Worm (Caenorhabditis elegans) whole organism, L1 larva: ENCODE results near the gene arf-1.

Experiments
- C04F5.9 ChIP-seq: sonication (generic microtip); optimal IDR thresholded peaks from 2 replicates; lab custom pipeline; 2016; ENCODE audit warnings: missing genetic modification characterization, missing compliant biosample characterization
- F16B12.6 ChIP-seq: fragments of 150-350 bp; optimal IDR thresholded peaks from 2 replicates; lab custom pipeline; 2014; ENCODE audit warnings: missing biosample characterization, missing genetic modification characterization
- aly-2 ChIP-seq: fragments of 150-350 bp; optimal IDR thresholded peaks from 2 replicates; lab custom pipeline; 2014; ENCODE audit warnings: missing biosample characterization, missing genetic modification characterization
- ama-1 ChIP-seq: fragments of 150-350 bp; optimal IDR thresholded peaks from 2 replicates; lab custom pipeline; 2014
- blmp-1 ChIP-seq: fragments of 150-350 bp; optimal IDR thresholded peaks from 2 replicates; lab custom pipeline; 2014; ENCODE audit warnings: missing biosample characterization, missing genetic modification characterization
- ceh-88 ChIP-seq: fragments of 200-800 bp; sonication (Bioruptor generic); IDR thresholded peaks from 2 replicates; pipeline ENCODE4 v1.3.6; 2022; ENCODE audit warnings: missing genetic modification characterization, missing compliant biosample characterization
- ceh-90 ChIP-seq: sonication (generic microtip); optimal IDR thresholded peaks from 2 replicates; lab custom pipeline; 2016; ENCODE audit warnings: missing genetic modification characterization, missing compliant biosample characterization
- ces-1 ChIP-seq: fragments of 150-350 bp; optimal IDR thresholded peaks from 2 replicates; lab custom pipeline; 2014; ENCODE audit warnings: missing biosample characterization, missing genetic modification reagents, missing genetic modification characterization
- dpl-1 ChIP-seq, 3 experiments: fragments of 150-350 bp in 2 of 3; sonication (generic microtip) in 1 of 3; optimal IDR thresholded peaks; 2 replicates each; lab custom pipeline; 2014 to 2017; ENCODE audit warnings: missing biosample characterization in 3 of 3, missing genetic modification characterization in 3 of 3, missing genetic modification reagents in 3 of 3
- efl-1 ChIP-seq, 4 experiments: fragments of 150-350 bp; optimal IDR thresholded peaks in 3 of 4; peaks in 1 of 4; 1 replicate in 1 of 4; 2 replicates in 3 of 4; lab custom pipeline; 2014; ENCODE audit warnings: missing biosample characterization in 2 of 4, missing genetic modification characterization in 2 of 4, missing genetic modification reagents in 2 of 4
- elt-3 ChIP-seq, 6 experiments: fragments of 150-350 bp in 1 of 6; sonication (generic microtip); optimal IDR thresholded peaks; 2 replicates each; lab custom pipeline; 2017 to 2018; ENCODE audit warnings: missing biosample characterization in 6 of 6, missing genetic modification characterization in 6 of 6, inconsistent platforms in 1 of 6
- fkh-10 ChIP-seq: sonication (generic microtip); optimal IDR thresholded peaks from 2 replicates; lab custom pipeline; 2017; ENCODE audit warnings: missing biosample characterization, missing genetic modification reagents, missing genetic modification characterization
- fkh-8 ChIP-seq: sonication (generic microtip); optimal IDR thresholded peaks from 2 replicates; lab custom pipeline; 2016; ENCODE audit warnings: mild to moderate bottlenecking, missing genetic modification characterization, missing compliant biosample characterization
- grh-1 ChIP-seq: fragments of 200-800 bp; sonication (Bioruptor generic); IDR thresholded peaks from 2 replicates; pipeline ENCODE4 v1.3.6; 2022; ENCODE audit warnings: missing genetic modification reagents, missing genetic modification characterization, missing compliant biosample characterization
- hlh-17 ChIP-seq: fragments of 200-800 bp; sonication (Bioruptor generic); optimal IDR thresholded peaks from 2 replicates; lab custom pipeline; 2018; ENCODE audit warnings: missing genetic modification characterization, mild to moderate bottlenecking, missing compliant biosample characterization, moderate library complexity, borderline replicate concordance
- lin-13 ChIP-seq: fragments of 150-350 bp; optimal IDR thresholded peaks from 2 replicates; lab custom pipeline; 2014; ENCODE audit warnings: missing biosample characterization, missing genetic modification reagents, missing genetic modification characterization
- lin-14 ChIP-seq: fragments of 200-800 bp; sonication (Bioruptor generic); optimal IDR thresholded peaks from 2 replicates; lab custom pipeline; 2018; ENCODE audit warnings: mild to moderate bottlenecking, missing genetic modification characterization, moderate library complexity, missing compliant biosample characterization
- lin-35 ChIP-seq, 2 experiments: fragments of 150-350 bp; optimal IDR thresholded peaks; 2 replicates each; lab custom pipeline; 2014; ENCODE audit warnings: missing biosample characterization in 2 of 2, missing genetic modification characterization in 2 of 2, missing genetic modification reagents in 2 of 2
- lsy-2 ChIP-seq, 2 experiments: fragments of 150-350 bp; optimal IDR thresholded peaks; 2 replicates each; lab custom pipeline; 2014; ENCODE audit warnings: missing biosample characterization in 2 of 2, missing genetic modification characterization in 2 of 2
- mep-1 ChIP-seq: fragments of 150-350 bp; optimal IDR thresholded peaks from 2 replicates; lab custom pipeline; 2014; ENCODE audit warnings: missing biosample characterization, missing genetic modification characterization
- nhr-12 ChIP-seq: sonication (generic microtip); optimal IDR thresholded peaks from 2 replicates; lab custom pipeline; 2017; ENCODE audit warnings: missing biosample characterization, missing genetic modification characterization
- nhr-19 ChIP-seq: fragments of 200-800 bp; sonication (Bioruptor generic); conservative IDR thresholded peaks from 2 replicates; pipeline ENCODE4 v1.3.6; 2022; ENCODE audit warnings: missing genetic modification characterization, missing compliant biosample characterization
- nhr-20 ChIP-seq: sonication (generic microtip); optimal IDR thresholded peaks from 2 replicates; lab custom pipeline; 2016; ENCODE audit warnings: mild to moderate bottlenecking, missing genetic modification characterization, missing compliant biosample characterization
- nhr-237 ChIP-seq: fragments of 150-350 bp; optimal IDR thresholded peaks from 2 replicates; lab custom pipeline; 2014; ENCODE audit warnings: missing biosample characterization, missing genetic modification characterization
- nhr-28 ChIP-seq: fragments of 150-350 bp; optimal IDR thresholded peaks from 2 replicates; lab custom pipeline; 2014; ENCODE audit warnings: missing biosample characterization, missing genetic modification characterization
- nhr-71 ChIP-seq: sonication (generic microtip); optimal IDR thresholded peaks from 2 replicates; lab custom pipeline; 2016; ENCODE audit warnings: mild to moderate bottlenecking, missing genetic modification characterization, moderate library complexity, missing compliant biosample characterization
- nhr-76 ChIP-seq: sonication (generic microtip); optimal IDR thresholded peaks from 2 replicates; lab custom pipeline; 2017; ENCODE audit warnings: missing biosample characterization, missing genetic modification characterization
- nhr-84 ChIP-seq: sonication (generic microtip); optimal IDR thresholded peaks from 2 replicates; lab custom pipeline; 2017; ENCODE audit warnings: missing biosample characterization, missing genetic modification characterization
- nhr-85 ChIP-seq: sonication (generic microtip); peaks from one replicate; lab custom pipeline; 2016; ENCODE audit warnings: missing genetic modification characterization, inconsistent platforms, missing compliant biosample characterization
- pqm-1 ChIP-seq: sonication (generic microtip); optimal IDR thresholded peaks from 3 replicates; lab custom pipeline; 2017; ENCODE audit warnings: missing biosample characterization, missing genetic modification characterization
- skn-1 ChIP-seq: fragments of 150-350 bp; optimal IDR thresholded peaks from 2 replicates; lab custom pipeline; 2014; ENCODE audit warnings: missing biosample characterization, missing genetic modification characterization
- snpc-4 ChIP-seq: fragments of 150-350 bp; optimal IDR thresholded peaks from 2 replicates; lab custom pipeline; 2014; ENCODE audit warnings: missing biosample characterization, missing genetic modification characterization
- snu-23 ChIP-seq: sonication (generic microtip); optimal IDR thresholded peaks from 2 replicates; lab custom pipeline; 2016; ENCODE audit warnings: missing genetic modification characterization, missing compliant biosample characterization
- sptf-1 ChIP-seq: fragments of 150-350 bp; optimal IDR thresholded peaks from 2 replicates; lab custom pipeline; 2014; ENCODE audit warnings: missing biosample characterization, missing genetic modification characterization
- sup-37 ChIP-seq: fragments of 200-800 bp; sonication (Bioruptor generic); optimal IDR thresholded peaks from 2 replicates; lab custom pipeline; 2018; ENCODE audit warnings: mild to moderate bottlenecking, missing genetic modification characterization, missing compliant biosample characterization
- swsn-7 ChIP-seq: sonication (generic microtip); optimal IDR thresholded peaks from 2 replicates; lab custom pipeline; 2016; ENCODE audit warnings: missing genetic modification characterization, missing compliant biosample characterization
- tbx-2 ChIP-seq: sonication (generic microtip); optimal IDR thresholded peaks from 2 replicates; lab custom pipeline; 2016; ENCODE audit warnings: missing genetic modification characterization, missing compliant biosample characterization
- unc-130 ChIP-seq: fragments of 150-350 bp; optimal IDR thresholded peaks from 2 replicates; lab custom pipeline; 2017; ENCODE audit warnings: missing biosample characterization, missing genetic modification characterization, inconsistent platforms
- unc-30 ChIP-seq: sonication (generic microtip); optimal IDR thresholded peaks from 2 replicates; lab custom pipeline; 2017; ENCODE audit warnings: missing biosample characterization, missing genetic modification characterization
- unc-98 ChIP-seq: fragments of 200-800 bp; sonication (Bioruptor generic); IDR thresholded peaks from 2 replicates; pipeline ENCODE4 v1.3.6; 2022; ENCODE audit warnings: missing genetic modification characterization, missing compliant biosample characterization
- vab-15 ChIP-seq: sonication (generic microtip); optimal IDR thresholded peaks from 2 replicates; lab custom pipeline; 2017; ENCODE audit warnings: missing genotype, mild to moderate bottlenecking, missing genetic modification characterization, missing compliant biosample characterization
- zag-1 ChIP-seq: fragments of 150-350 bp; optimal IDR thresholded peaks from 2 replicates; lab custom pipeline; 2014; ENCODE audit warnings: missing biosample characterization, missing genetic modification characterization
- zip-4 ChIP-seq: fragments of 200-800 bp; sonication (Bioruptor generic); optimal IDR thresholded peaks from 2 replicates; lab custom pipeline; 2018; ENCODE audit warnings: mild to moderate bottlenecking, missing genetic modification characterization, moderate library complexity, missing compliant biosample characterization
- ztf-11 ChIP-seq, 2 experiments: sonication (generic microtip); optimal IDR thresholded peaks; 2 replicates each; lab custom pipeline; 2016 to 2017; ENCODE audit warnings: missing genetic modification characterization in 2 of 2, missing biosample characterization in 1 of 2, missing compliant biosample characterization in 1 of 2

arf-1 gene

ce11 chrIII:5717173-5717748, 2.6 kb downstream of the arf-1 start:
- TF ChIP-seq tbx-2 (tag; lab: Kevin White, UChicago) (no peak), snpc-4 (tag; lab: Kevin White, UChicago) (no peak), lin-13 (no peak), zag-1 (tag; lab: Kevin White, UChicago) (no peak), pqm-1 (no peak), elt-3 (tag; optimal IDR thresholded peaks at IDR 0.05; lab: Kevin White, UChicago) (no peak), sup-37 (GFP tag; lab: Kevin White, UChicago) (no peak), sptf-1 (tag; lab: Kevin White, UChicago) (no peak), zip-4 (GFP tag; lab: Kevin White, UChicago) (no peak), grh-1 (GFP tag; lab: Robert Waterston, UW) (no peak), snu-23 (no peak), unc-98 (GFP tag; lab: Robert Waterston, UW) (no peak), nhr-237 (no peak), nhr-76 (tag; lab: Kevin White, UChicago) (no peak), C04F5.9 (no peak), unc-130 (tag; lab: Kevin White, UChicago) (no peak), ces-1 (GFP tag; lab: Kevin White, UChicago) (no peak), aly-2 (no peak), nhr-12 (no peak), mep-1 (tag; lab: Kevin White, UChicago) (no peak)

DNA sequence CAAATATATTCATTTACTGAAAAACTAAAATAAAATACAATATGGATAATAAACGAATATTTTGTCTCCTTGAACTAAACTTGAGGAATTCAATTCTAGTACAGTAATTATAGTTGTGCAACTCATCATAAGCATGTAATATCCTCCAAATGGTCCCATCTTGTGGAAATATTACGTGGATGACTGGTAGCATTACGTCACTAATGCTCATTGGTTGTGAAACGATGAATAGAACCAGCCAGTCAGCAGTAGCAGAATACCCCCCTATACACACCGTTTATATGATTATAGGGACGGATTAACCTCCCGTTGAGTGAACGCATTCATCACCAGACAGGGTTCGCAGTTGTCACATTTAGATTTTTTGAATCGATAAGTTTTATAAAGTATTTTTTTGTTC, 3.7 kb downstream of the arf-1 start:
- TF ChIP-seq ceh-90 (tag; lab: Kevin White, UChicago) (no peak), ceh-88 (GFP tag; lab: Robert Waterston, UW) (no peak), F16B12.6 (no peak), nhr-12 (no peak), snu-23 (no peak), sptf-1 (tag; lab: Kevin White, UChicago) (no peak), hlh-17 (GFP tag; lab: Kevin White, UChicago) (no peak), nhr-71 (tag; lab: Kevin White, UChicago) (no peak), nhr-20 (no peak), nhr-84 (tag; lab: Kevin White, UChicago) (no peak), nhr-28 (tag; lab: Kevin White, UChicago) (no peak), swsn-7 (tag; lab: Kevin White, UChicago) (no peak), unc-30 (no peak), fkh-10 (no peak), nhr-19 (GFP tag; lab: Robert Waterston, UW) (no peak), ama-1 (lab: Kevin White, UChicago) (no peak), blmp-1 (no peak), skn-1 (tag; lab: Kevin White, UChicago) (no peak), ztf-11 (tag; optimal IDR thresholded peaks at IDR 0.05; lab: Kevin White, UChicago) (no peak)

DNA sequence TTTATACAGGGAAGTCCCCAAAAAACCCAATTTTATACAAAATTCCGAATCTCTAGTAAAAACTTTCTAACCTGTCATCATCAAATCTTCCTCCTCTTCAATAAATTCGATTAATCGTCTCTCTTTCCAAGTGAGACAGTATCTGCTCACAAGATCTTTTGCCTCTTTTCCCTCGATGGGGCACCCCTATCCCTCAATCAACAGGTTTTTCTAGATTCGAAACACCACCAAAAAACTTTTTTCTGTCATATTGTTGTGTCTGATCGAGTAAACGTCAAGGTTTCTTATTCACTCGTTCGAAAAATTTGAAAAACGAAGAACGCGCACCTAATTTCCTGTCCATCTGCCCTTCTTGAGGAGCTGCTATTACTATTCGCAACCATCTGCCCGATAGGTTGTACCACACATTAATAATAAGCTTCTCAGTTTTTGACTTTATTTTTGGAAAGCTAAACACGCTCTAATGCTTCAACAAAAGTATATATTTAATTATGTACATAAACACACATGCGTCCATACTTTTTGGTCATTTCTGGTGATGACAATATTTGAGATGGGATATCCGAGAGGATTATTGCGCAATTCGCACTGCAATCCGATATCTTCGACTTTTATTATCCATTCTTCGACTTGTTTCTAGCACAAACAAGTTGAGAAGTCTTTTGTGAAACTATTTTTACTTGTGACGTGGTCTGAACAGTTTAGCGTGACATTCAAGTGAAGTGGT, 4.6 kb downstream of the arf-1 start:
- TF ChIP-seq nhr-85 (peak; percentile 70), blmp-1 (peak; percentile 6), fkh-8 (tag; lab: Kevin White, UChicago) (no peak), sptf-1 (tag; lab: Kevin White, UChicago) (no peak), lin-14 (GFP tag; lab: Kevin White, UChicago) (peak; percentile 24)

DNA sequence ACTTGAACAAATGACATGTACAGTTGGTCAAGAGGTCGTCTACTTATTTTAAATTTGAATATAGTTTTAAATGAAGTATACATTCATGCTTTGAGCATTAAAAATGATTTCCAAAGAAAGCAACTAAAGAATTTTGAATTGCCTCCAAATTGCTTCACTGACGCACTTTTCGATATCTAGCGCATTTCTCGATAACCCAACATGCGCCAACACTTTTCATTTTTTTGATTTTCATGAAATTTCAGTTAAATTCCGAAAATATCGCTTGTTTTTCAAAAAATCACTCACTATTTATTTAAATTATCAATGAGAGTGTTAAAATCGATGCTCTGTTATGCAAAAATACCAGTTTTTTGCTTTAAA, 5.1 kb downstream of the arf-1 start:
- TF ChIP-seq dpl-1 (GFP tag; optimal IDR thresholded peaks at IDR 0.05; lab: Kevin White, UChicago) (peak; percentile 46 to 80 (median 71)), lin-35 (GFP tag; optimal IDR thresholded peaks at IDR 0.05; lab: Kevin White, UChicago) (peak; percentile 76 to 81), efl-1 (optimal IDR thresholded peaks at IDR 0.05; lab: Kevin White, UChicago) (peak; percentile 75 to 98), efl-1 (GFP tag; optimal IDR thresholded peaks at IDR 0.05 in 1 of 2; lab: Kevin White, UChicago) (peak; percentile 72 to 96), lsy-2 (tag; optimal IDR thresholded peaks at IDR 0.05; lab: Kevin White, UChicago) (peak in 1 of 2 experiments; percentile 4), vab-15 (no peak)
- TF ChIP-seq, all 84 proteins: peak for 4
